Worm (Caenorhabditis elegans) whole organism, midembryonic: ENCODE measurements around the gene egl-13.

ENCODE experiments used
- T22C8.4 ChIP-seq: fragments of 200-800 bp; sonication (Bioruptor generic); IDR thresholded peaks from 2 replicates; pipeline ENCODE4 v1.3.6; 2022; ENCODE audit warnings: missing genetic modification characterization, missing compliant biosample characterization
- cog-1 ChIP-seq: sonication (generic microtip); optimal IDR thresholded peaks from 2 replicates; lab custom pipeline; 2016; ENCODE audit warnings: missing genetic modification characterization, missing compliant biosample characterization
- flt-1 ChIP-seq: fragments of 200-800 bp; sonication (Bioruptor generic); IDR thresholded peaks from 2 replicates; pipeline ENCODE4 v1.3.6; 2022; ENCODE audit warnings: missing genetic modification characterization, missing compliant biosample characterization
- klf-2 ChIP-seq: fragments of 200-800 bp; sonication (Bioruptor generic); conservative IDR thresholded peaks from 2 replicates; pipeline ENCODE4 v1.3.6; 2022; ENCODE audit warnings: missing genetic modification reagents, missing genetic modification characterization, missing compliant biosample characterization
- med-1 ChIP-seq: sonication (generic microtip); optimal IDR thresholded peaks from 2 replicates; lab custom pipeline; 2017; ENCODE audit warnings: missing genetic modification characterization, mild to moderate bottlenecking, missing compliant biosample characterization, antibody characterized with exemption, missing genetic modification reagents; ENCODE audit not compliant: insufficient read depth
- ref-1 ChIP-seq: fragments of 200-800 bp; sonication (Bioruptor generic); conservative IDR thresholded peaks from 2 replicates; pipeline ENCODE4 v1.3.6; 2022; ENCODE audit warnings: missing genetic modification reagents, missing genetic modification characterization, missing compliant biosample characterization
- tab-1 ChIP-seq: fragments of 200-800 bp; sonication (Bioruptor generic); IDR thresholded peaks from 2 replicates; pipeline ENCODE4 v1.3.6; 2022; ENCODE audit warnings: missing genetic modification characterization, missing compliant biosample characterization
- ztf-23 ChIP-seq: fragments of 200-800 bp; sonication (Bioruptor generic); IDR thresholded peaks from 2 replicates; pipeline ENCODE4 v1.3.6; 2022; ENCODE audit warnings: missing genetic modification reagents, missing genetic modification characterization, missing compliant biosample characterization
- ztf-29 ChIP-seq: fragments of 200-800 bp; sonication (Bioruptor generic); IDR thresholded peaks from 2 replicates; pipeline ENCODE4 v1.3.6; 2022; ENCODE audit warnings: missing genetic modification reagents, missing genetic modification characterization, missing compliant biosample characterization

ce11 chrX:5720124-5720523, 56.5 kb downstream of the egl-13 start, which contains the start of gene C41G11.1:
- TF ChIP-seq cog-1 (tag; lab: Kevin White, UChicago) (no peak), med-1 (GFP tag; lab: Kevin White, UChicago) (no peak), klf-2 (no peak), T22C8.4 (no peak), ztf-29 (GFP tag; lab: Robert Waterston, UW) (no peak), tab-1 (no peak), flt-1 (GFP tag; lab: Robert Waterston, UW) (no peak), ref-1 (GFP tag; lab: Robert Waterston, UW) (no peak), ztf-23 (no peak)
